Worm (Caenorhabditis elegans) whole organism, L4 larva: ENCODE measurements around the gene F56C4.4.

Experiments
- D1046.2 ChIP-seq: fragments of 200-800 bp; sonication (Bioruptor generic); IDR thresholded peaks from 2 replicates; pipeline ENCODE4 v1.3.6; 2022; ENCODE audit warnings: missing genetic modification characterization, missing compliant biosample characterization
- F26F4.8 ChIP-seq: fragments of 200-800 bp; sonication (Bioruptor generic); conservative IDR thresholded peaks from 2 replicates; pipeline ENCODE4 v1.3.6; 2022; ENCODE audit warnings: missing genetic modification characterization, missing compliant biosample characterization
- F37D6.2 ChIP-seq: sonication (generic microtip); optimal IDR thresholded peaks from 2 replicates; lab custom pipeline; 2016; ENCODE audit warnings: mild to moderate bottlenecking, missing genetic modification characterization, missing compliant biosample characterization
- F49E8.2 ChIP-seq: sonication (generic microtip); optimal IDR thresholded peaks from 2 replicates; lab custom pipeline; 2016; ENCODE audit warnings: missing compliant biosample characterization, mild to moderate bottlenecking, missing genetic modification characterization, borderline replicate concordance
- Y105C5A.15 ChIP-seq: fragments of 200-800 bp; sonication (Bioruptor generic); IDR thresholded peaks from 2 replicates; pipeline ENCODE4 v1.3.6; 2022; ENCODE audit warnings: missing genetic modification characterization, missing compliant biosample characterization
- Y5F2A.4 ChIP-seq: fragments of 200-800 bp; sonication (Bioruptor generic); optimal IDR thresholded peaks from 2 replicates; lab custom pipeline; 2018; ENCODE audit warnings: mild to moderate bottlenecking, missing genetic modification characterization, missing compliant biosample characterization
- Y75B8A.6 ChIP-seq: fragments of 200-800 bp; sonication (Bioruptor generic); IDR thresholded peaks from 2 replicates; pipeline ENCODE4 v1.3.6; 2022; ENCODE audit warnings: missing genetic modification reagents, missing genetic modification characterization, missing compliant biosample characterization
- ZK337.2 ChIP-seq: fragments of 200-800 bp; sonication (Bioruptor generic); IDR thresholded peaks from 2 replicates; pipeline ENCODE4 v1.3.6; 2022; ENCODE audit warnings: missing genetic modification reagents, missing genetic modification characterization, missing compliant biosample characterization
- ZK546.5 ChIP-seq, 2 experiments: sonication (generic microtip); optimal IDR thresholded peaks; 2 replicates each; lab custom pipeline; 2017; ENCODE audit warnings: missing biosample characterization in 2 of 2, missing genetic modification characterization in 2 of 2
- ceh-20 ChIP-seq: fragments of 200-800 bp; sonication (Bioruptor generic); IDR thresholded peaks from 2 replicates; pipeline ENCODE4 v1.3.6; 2022; ENCODE audit warnings: missing genetic modification reagents, missing genetic modification characterization, missing compliant biosample characterization
- ceh-62 ChIP-seq: sonication (generic microtip); optimal IDR thresholded peaks from 2 replicates; lab custom pipeline; 2017; ENCODE audit warnings: missing biosample characterization, missing genetic modification characterization
- ceh-82 ChIP-seq: sonication (generic microtip); optimal IDR thresholded peaks from 2 replicates; lab custom pipeline; 2017; ENCODE audit warnings: missing biosample characterization, missing genetic modification characterization
- ctbp-1 ChIP-seq: fragments of 200-800 bp; sonication (Bioruptor generic); IDR thresholded peaks from 2 replicates; pipeline ENCODE4 v1.3.6; 2022; ENCODE audit warnings: missing genetic modification reagents, missing genetic modification characterization, missing compliant biosample characterization
- dmd-9 ChIP-seq: fragments of 200-800 bp; sonication (Bioruptor generic); IDR thresholded peaks from 2 replicates; pipeline ENCODE4 v1.3.6; 2022; ENCODE audit warnings: missing genetic modification reagents, missing genetic modification characterization, missing compliant biosample characterization
- dpl-1 ChIP-seq: fragments of 150-350 bp; optimal IDR thresholded peaks from 2 replicates; lab custom pipeline; 2014; ENCODE audit warnings: missing biosample characterization, missing genetic modification reagents, missing genetic modification characterization
- duxl-1 ChIP-seq: sonication (generic microtip); optimal IDR thresholded peaks from 2 replicates; lab custom pipeline; 2016; ENCODE audit warnings: mild to moderate bottlenecking, missing genetic modification characterization, moderate library complexity, missing compliant biosample characterization; ENCODE audit not compliant: poor library complexity
- hif-1 ChIP-seq, 2 experiments: sonication (generic microtip); optimal IDR thresholded peaks; 2 replicates each; lab custom pipeline; 2016 to 2017; ENCODE audit warnings: missing compliant biosample characterization in 2 of 2, missing genetic modification characterization in 2 of 2, missing genetic modification reagents in 2 of 2, missing genotype in 2 of 2, mild to moderate bottlenecking in 1 of 2
- hlh-30 ChIP-seq: sonication (generic microtip); optimal IDR thresholded peaks from 2 replicates; lab custom pipeline; 2017; ENCODE audit warnings: antibody characterized with exemption, mild to moderate bottlenecking, missing genetic modification characterization, missing compliant biosample characterization; ENCODE audit not compliant: insufficient read depth
- jun-1 ChIP-seq: fragments of 150-350 bp; optimal IDR thresholded peaks from 2 replicates; lab custom pipeline; 2014; ENCODE audit warnings: missing biosample characterization, missing genetic modification reagents, missing genetic modification characterization
- lin-29 ChIP-seq: fragments of 200-800 bp; sonication (Bioruptor generic); IDR thresholded peaks from 2 replicates; pipeline ENCODE4 v1.3.6; 2022; ENCODE audit warnings: missing genetic modification reagents, missing genetic modification characterization, missing compliant biosample characterization
- madf-5 ChIP-seq, 2 experiments: fragments of 200-800 bp; sonication (Bioruptor generic); IDR thresholded peaks; 2 replicates each; pipeline ENCODE4 v1.3.6; 2022; ENCODE audit warnings: missing compliant biosample characterization in 2 of 2, missing genetic modification characterization in 2 of 2
- mdl-1 ChIP-seq, 2 experiments: fragments of 150-350 bp in 1 of 2; sonication (generic microtip) in 1 of 2; optimal IDR thresholded peaks; 2 replicates each; lab custom pipeline; 2014 to 2017; ENCODE audit warnings: missing biosample characterization in 2 of 2, missing genetic modification characterization in 2 of 2
- mep-1 ChIP-seq: fragments of 150-350 bp; sonication (generic microtip); optimal IDR thresholded peaks from 3 replicates; lab custom pipeline; 2014; ENCODE audit warnings: missing biosample characterization, missing genetic modification characterization
- mxl-3 ChIP-seq: fragments of 200-800 bp; sonication (Bioruptor generic); optimal IDR thresholded peaks from 2 replicates; lab custom pipeline; 2018; ENCODE audit warnings: mild to moderate bottlenecking, missing genetic modification characterization, missing compliant biosample characterization
- nhr-102 ChIP-seq: sonication (generic microtip); optimal IDR thresholded peaks from 2 replicates; lab custom pipeline; 2016; ENCODE audit warnings: mild to moderate bottlenecking, missing genetic modification characterization, moderate library complexity, missing compliant biosample characterization
- nhr-111 ChIP-seq: fragments of 200-800 bp; sonication (Bioruptor generic); optimal IDR thresholded peaks from 2 replicates; lab custom pipeline; 2018; ENCODE audit warnings: mild to moderate bottlenecking, missing genetic modification characterization, missing compliant biosample characterization
- nhr-237 ChIP-seq: sonication (generic microtip); optimal IDR thresholded peaks from 2 replicates; lab custom pipeline; 2017; ENCODE audit warnings: missing biosample characterization, missing genetic modification characterization
- nhr-25 ChIP-seq: sonication (generic microtip); optimal IDR thresholded peaks from 2 replicates; lab custom pipeline; 2017; ENCODE audit warnings: missing genetic modification characterization, mild to moderate bottlenecking, missing compliant biosample characterization, antibody characterized with exemption, moderate library complexity, borderline replicate concordance; ENCODE audit not compliant: insufficient read depth
- nhr-42 ChIP-seq: fragments of 200-800 bp; sonication (Bioruptor generic); IDR thresholded peaks from 2 replicates; pipeline ENCODE4 v1.3.6; 2022; ENCODE audit warnings: missing genetic modification characterization, missing compliant biosample characterization
- pha-4 ChIP-seq, 2 experiments: fragments of 150-350 bp in 1 of 2; fragments of 200-800 bp in 1 of 2; sonication (Bioruptor generic) in 1 of 2; IDR thresholded peaks in 1 of 2; optimal IDR thresholded peaks in 1 of 2; 2 replicates each; pipeline versions ENCODE4 v1.3.6 to Lab custom; 2014 to 2022; ENCODE audit warnings: missing genetic modification characterization in 2 of 2, missing genetic modification reagents in 2 of 2, missing biosample characterization in 1 of 2, missing compliant biosample characterization in 1 of 2
- sdz-12 ChIP-seq: fragments of 200-800 bp; sonication (Bioruptor generic); optimal IDR thresholded peaks from 2 replicates; lab custom pipeline; 2018; ENCODE audit warnings: mild to moderate bottlenecking, missing genetic modification characterization, missing compliant biosample characterization
- set-16 ChIP-seq: fragments of 200-800 bp; sonication (Bioruptor generic); IDR thresholded peaks from 2 replicates; pipeline ENCODE4 v1.3.6; 2022; ENCODE audit warnings: missing genetic modification reagents, missing genetic modification characterization, missing compliant biosample characterization
- skn-1 ChIP-seq: fragments of 150-350 bp; optimal IDR thresholded peaks from 2 replicates; lab custom pipeline; 2014; ENCODE audit warnings: missing biosample characterization, missing genetic modification characterization
- snpc-4 ChIP-seq: fragments of 150-350 bp; optimal IDR thresholded peaks from 2 replicates; lab custom pipeline; 2014; ENCODE audit warnings: missing biosample characterization, missing genetic modification characterization
- spr-3 ChIP-seq: fragments of 200-800 bp; sonication (Bioruptor generic); optimal IDR thresholded peaks from 2 replicates; lab custom pipeline; 2018; ENCODE audit warnings: mild to moderate bottlenecking, missing genetic modification characterization, missing compliant biosample characterization
- tra-1 ChIP-seq: fragments of 200-800 bp; sonication (Bioruptor generic); IDR thresholded peaks from 2 replicates; pipeline ENCODE4 v1.3.6; 2022; ENCODE audit warnings: missing genetic modification reagents, missing genetic modification characterization, missing compliant biosample characterization
- unc-62 ChIP-seq, 3 experiments: fragments of 150-350 bp in 1 of 3; sonication (generic microtip); optimal IDR thresholded peaks in 2 of 3; peaks in 1 of 3; 1 replicate in 1 of 3; 2 replicates in 2 of 3; lab custom pipeline; 2014 to 2017; ENCODE audit warnings: missing biosample characterization in 3 of 3, missing genetic modification characterization in 3 of 3, missing genetic modification reagents in 3 of 3, missing genotype in 1 of 3
- zag-1 ChIP-seq: fragments of 150-350 bp; optimal IDR thresholded peaks from 2 replicates; lab custom pipeline; 2014; ENCODE audit warnings: missing biosample characterization, missing genetic modification characterization
- zfp-2 ChIP-seq: sonication (generic microtip); optimal IDR thresholded peaks from 2 replicates; lab custom pipeline; 2016; ENCODE audit warnings: mild to moderate bottlenecking, missing genetic modification characterization, missing compliant biosample characterization
- zip-11 ChIP-seq: fragments of 200-800 bp; sonication (Bioruptor generic); IDR thresholded peaks from 2 replicates; pipeline ENCODE4 v1.3.6; 2022; ENCODE audit warnings: missing genetic modification characterization, missing compliant biosample characterization
- ztf-7 ChIP-seq: fragments of 150-350 bp; optimal IDR thresholded peaks from 2 replicates; lab custom pipeline; 2014; ENCODE audit warnings: missing biosample characterization, missing genetic modification characterization

Gene F56C4.4

DNA sequence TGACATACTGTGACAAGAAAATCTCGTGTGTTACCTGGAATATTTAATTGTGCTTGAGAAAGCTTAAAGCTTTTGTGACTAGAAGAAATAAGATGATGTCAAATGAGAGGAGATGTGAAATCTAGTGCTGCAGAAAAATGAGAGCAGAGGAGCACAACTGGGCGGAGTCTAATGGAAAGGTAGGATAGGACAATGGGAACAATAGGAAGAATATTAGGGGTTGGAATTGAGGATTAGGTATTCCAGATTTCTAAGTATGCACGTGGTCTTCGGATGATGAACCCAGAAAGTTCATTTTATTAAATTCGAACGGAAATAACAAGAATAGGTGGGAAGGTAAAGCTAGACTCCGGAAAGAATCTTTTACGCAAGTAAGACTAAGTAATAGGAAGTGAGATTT is 37.5 kb downstream of the F56C4.4 start, which contains the start of gene C43F9.7:
Gene C43F9.7, minus strand, starts transcription at position 101 of the 400 bp plus-strand sequence.
- TF ChIP-seq ZK337.2 (GFP tag; lab: Robert Waterston, UW) (no peak), nhr-42 (GFP tag; lab: Robert Waterston, UW) (no peak), dpl-1 (GFP tag; lab: Kevin White, UChicago) (no peak), zag-1 (tag; lab: Kevin White, UChicago) (no peak), nhr-237 (tag; lab: Kevin White, UChicago) (no peak), jun-1 (tag; lab: Kevin White, UChicago) (no peak), F37D6.2 (tag; lab: Kevin White, UChicago) (no peak), ztf-7 (tag; lab: Kevin White, UChicago) (no peak), mxl-3 (GFP tag; lab: Kevin White, UChicago) (no peak), Y75B8A.6 (no peak)

DNA sequence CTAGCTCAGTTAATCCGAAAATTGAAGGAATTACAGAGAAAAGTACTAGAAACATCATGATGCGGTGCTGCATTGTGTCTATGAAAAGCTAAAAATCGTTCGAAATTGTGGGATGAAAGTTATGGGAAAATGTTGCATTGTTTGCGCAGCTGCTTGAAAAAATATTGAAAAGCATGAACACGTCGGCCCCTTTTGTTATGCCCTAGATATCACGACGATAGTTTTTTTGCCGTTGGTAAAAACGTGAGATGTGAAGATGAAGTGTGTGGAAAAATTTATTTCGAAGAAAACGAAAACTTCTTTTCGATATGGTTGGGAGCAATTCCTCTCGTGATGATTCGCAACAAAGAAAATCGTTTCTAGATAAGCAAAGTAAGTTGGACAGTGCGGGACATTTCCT is 40.4 kb downstream of the F56C4.4 start, which contains the start of the genes C43F9.5 and nkb-2:
Gene C43F9.5, minus strand, starts transcription at position 101 of the 400 bp plus-strand sequence.
Gene nkb-2, plus strand, starts transcription at position 277 of the 400 bp plus-strand sequence.
- TF ChIP-seq ceh-20 (GFP tag; lab: Robert Waterston, UW) (no peak), F26F4.8 (no peak), ceh-62 (tag; lab: Kevin White, UChicago) (no peak), hif-1 (tag; optimal IDR thresholded peaks at IDR 0.05; lab: Kevin White, UChicago) (no peak), set-16 (GFP tag; lab: Robert Waterston, UW) (no peak), nhr-237 (tag; lab: Kevin White, UChicago) (no peak), Y5F2A.4 (GFP tag; lab: Kevin White, UChicago) (no peak), zip-11 (no peak), F49E8.2 (tag; lab: Kevin White, UChicago) (no peak), madf-5 (GFP tag; IDR thresholded peaks at IDR 0.05; lab: Robert Waterston, UW) (no peak), ZK546.5 (tag; optimal IDR thresholded peaks at IDR 0.05; lab: Kevin White, UChicago) (no peak), dmd-9 (GFP tag; lab: Robert Waterston, UW) (no peak), nhr-102 (tag; lab: Kevin White, UChicago) (no peak), sdz-12 (GFP tag; lab: Kevin White, UChicago) (no peak)

ce11 chrIV:10589072-10589471 is 42.0 kb downstream of the F56C4.4 start, which contains the start of gene C43F9.4:
C43F9.4 (minus strand) TSS chrIV:10589172.
- TF ChIP-seq Y105C5A.15 (GFP tag; lab: Robert Waterston, UW) = no peak
- TF ChIP-seq skn-1 (tag; lab: Kevin White, UChicago) = no peak
- TF ChIP-seq lin-29 (GFP tag; lab: Robert Waterston, UW) = no peak
- TF ChIP-seq snpc-4 = no peak
- TF ChIP-seq dmd-9 (GFP tag; lab: Robert Waterston, UW) = no peak
- no peak for TF ChIP-seq mdl-1 (tag; optimal IDR thresholded peaks at IDR 0.05; lab: Kevin White, UChicago)

ce11 chrIV:10584237-10584636 is 46.8 kb downstream of the F56C4.4 start, which contains the start of gene oac-8:
oac-8 (plus strand) TSS chrIV:10584537.
- no peak for TF ChIP-seq mep-1 (tag; lab: Kevin White, UChicago)
- no peak for TF ChIP-seq spr-3 (GFP tag; lab: Kevin White, UChicago)
- TF ChIP-seq hif-1 (tag; optimal IDR thresholded peaks at IDR 0.05; lab: Kevin White, UChicago) = no peak
- TF ChIP-seq F49E8.2 (tag; lab: Kevin White, UChicago) = no peak
- no peak for TF ChIP-seq ztf-7 (tag; lab: Kevin White, UChicago)
- no peak for TF ChIP-seq F26F4.8
- TF ChIP-seq hlh-30 (tag; lab: Kevin White, UChicago) = no peak
- no peak for TF ChIP-seq duxl-1 (tag; lab: Kevin White, UChicago)
- no peak for TF ChIP-seq unc-62 (GFP tag; optimal IDR thresholded peaks at IDR 0.05 in 1 of 2; lab: Kevin White, UChicago)
- no peak for TF ChIP-seq unc-62 (tag; optimal IDR thresholded peaks at IDR 0.05; lab: Kevin White, UChicago)
- no peak for TF ChIP-seq ceh-82 (tag; lab: Kevin White, UChicago)
- TF ChIP-seq D1046.2 (GFP tag; lab: Robert Waterston, UW) = no peak
- no peak for TF ChIP-seq nhr-25
- TF ChIP-seq pha-4 (GFP tag; IDR thresholded peaks at IDR 0.05; lab: Robert Waterston, UW) = no peak
- no peak for TF ChIP-seq pha-4 (tag; optimal IDR thresholded peaks at IDR 0.05; lab: Kevin White, UChicago)
- no peak for TF ChIP-seq tra-1 (GFP tag; lab: Robert Waterston, UW)
- no peak for TF ChIP-seq lin-29 (GFP tag; lab: Robert Waterston, UW)
- TF ChIP-seq ctbp-1 (GFP tag; lab: Robert Waterston, UW) = no peak
- no peak for TF ChIP-seq nhr-111
- no peak for TF ChIP-seq zfp-2 (tag; lab: Kevin White, UChicago)
